Worm (Caenorhabditis elegans) whole organism, L1 larva: ENCODE data around the gene nhr-228.

Experiments
- C16A3.4 ChIP-seq: fragments of 150-350 bp; optimal IDR thresholded peaks from 2 replicates; lab custom pipeline; 2014; ENCODE audit warnings: missing biosample characterization, missing genetic modification characterization
- aha-1 ChIP-seq: fragments of 150-350 bp; optimal IDR thresholded peaks from 2 replicates; lab custom pipeline; 2014; ENCODE audit warnings: missing biosample characterization, missing genetic modification characterization
- alr-1 ChIP-seq: fragments of 200-800 bp; sonication (Bioruptor generic); optimal IDR thresholded peaks from 2 replicates; lab custom pipeline; 2018; ENCODE audit warnings: borderline replicate concordance, mild to moderate bottlenecking, missing genetic modification characterization, missing compliant biosample characterization
- ama-1 ChIP-seq: fragments of 150-350 bp; optimal IDR thresholded peaks from 2 replicates; lab custom pipeline; 2014
- ceh-63 ChIP-seq: fragments of 200-800 bp; sonication (Bioruptor generic); optimal IDR thresholded peaks from 2 replicates; lab custom pipeline; 2018; ENCODE audit warnings: mild to moderate bottlenecking, missing genetic modification characterization, missing compliant biosample characterization
- ceh-8 ChIP-seq: fragments of 200-800 bp; sonication (Bioruptor generic); optimal IDR thresholded peaks from 2 replicates; lab custom pipeline; 2018; ENCODE audit warnings: mild to moderate bottlenecking, missing genetic modification characterization, moderate library complexity, missing compliant biosample characterization
- ceh-88 ChIP-seq: fragments of 200-800 bp; sonication (Bioruptor generic); IDR thresholded peaks from 2 replicates; pipeline ENCODE4 v1.3.6; 2022; ENCODE audit warnings: missing genetic modification characterization, missing compliant biosample characterization
- ceh-90 ChIP-seq: sonication (generic microtip); optimal IDR thresholded peaks from 2 replicates; lab custom pipeline; 2016; ENCODE audit warnings: missing genetic modification characterization, missing compliant biosample characterization
- ces-1 ChIP-seq: fragments of 150-350 bp; optimal IDR thresholded peaks from 2 replicates; lab custom pipeline; 2014; ENCODE audit warnings: missing biosample characterization, missing genetic modification reagents, missing genetic modification characterization
- dpl-1 ChIP-seq, 3 experiments: fragments of 150-350 bp in 2 of 3; sonication (generic microtip) in 1 of 3; optimal IDR thresholded peaks; 2 replicates each; lab custom pipeline; 2014 to 2017; ENCODE audit warnings: missing biosample characterization in 3 of 3, missing genetic modification characterization in 3 of 3, missing genetic modification reagents in 3 of 3
- efl-1 ChIP-seq, 4 experiments: fragments of 150-350 bp; optimal IDR thresholded peaks in 3 of 4; peaks in 1 of 4; 1 replicate in 1 of 4; 2 replicates in 3 of 4; lab custom pipeline; 2014; ENCODE audit warnings: missing biosample characterization in 2 of 4, missing genetic modification characterization in 2 of 4, missing genetic modification reagents in 2 of 4
- elt-3 ChIP-seq, 6 experiments: fragments of 150-350 bp in 1 of 6; sonication (generic microtip); optimal IDR thresholded peaks; 2 replicates each; lab custom pipeline; 2017 to 2018; ENCODE audit warnings: missing biosample characterization in 6 of 6, missing genetic modification characterization in 6 of 6, inconsistent platforms in 1 of 6
- ets-5 ChIP-seq: fragments of 200-800 bp; sonication (Bioruptor generic); IDR thresholded peaks from 2 replicates; pipeline ENCODE4 v1.3.6; 2022; ENCODE audit warnings: missing genetic modification characterization, missing compliant biosample characterization
- fkh-10 ChIP-seq: sonication (generic microtip); optimal IDR thresholded peaks from 2 replicates; lab custom pipeline; 2017; ENCODE audit warnings: missing biosample characterization, missing genetic modification reagents, missing genetic modification characterization
- fkh-4 ChIP-seq: sonication (generic microtip); optimal IDR thresholded peaks from 2 replicates; lab custom pipeline; 2016; ENCODE audit warnings: missing compliant biosample characterization, missing genetic modification characterization, borderline replicate concordance
- fkh-8 ChIP-seq: sonication (generic microtip); optimal IDR thresholded peaks from 2 replicates; lab custom pipeline; 2016; ENCODE audit warnings: mild to moderate bottlenecking, missing genetic modification characterization, missing compliant biosample characterization
- hlh-4 ChIP-seq: sonication (generic microtip); optimal IDR thresholded peaks from 2 replicates; lab custom pipeline; 2016; ENCODE audit warnings: mild to moderate bottlenecking, missing genetic modification characterization, missing compliant biosample characterization
- hpl-2 ChIP-seq: fragments of 150-350 bp; optimal IDR thresholded peaks from 2 replicates; lab custom pipeline; 2014; ENCODE audit warnings: missing biosample characterization, missing genetic modification reagents, missing genetic modification characterization
- lin-35 ChIP-seq, 2 experiments: fragments of 150-350 bp; optimal IDR thresholded peaks; 2 replicates each; lab custom pipeline; 2014; ENCODE audit warnings: missing biosample characterization in 2 of 2, missing genetic modification characterization in 2 of 2, missing genetic modification reagents in 2 of 2
- mep-1 ChIP-seq: fragments of 150-350 bp; optimal IDR thresholded peaks from 2 replicates; lab custom pipeline; 2014; ENCODE audit warnings: missing biosample characterization, missing genetic modification characterization
- nhr-19 ChIP-seq: fragments of 200-800 bp; sonication (Bioruptor generic); conservative IDR thresholded peaks from 2 replicates; pipeline ENCODE4 v1.3.6; 2022; ENCODE audit warnings: missing genetic modification characterization, missing compliant biosample characterization
- nhr-28 ChIP-seq: fragments of 150-350 bp; optimal IDR thresholded peaks from 2 replicates; lab custom pipeline; 2014; ENCODE audit warnings: missing biosample characterization, missing genetic modification characterization
- nhr-77 ChIP-seq: fragments of 150-350 bp; optimal IDR thresholded peaks from 2 replicates; lab custom pipeline; 2014; ENCODE audit warnings: missing biosample characterization, missing genetic modification characterization
- skn-1 ChIP-seq: fragments of 150-350 bp; optimal IDR thresholded peaks from 2 replicates; lab custom pipeline; 2014; ENCODE audit warnings: missing biosample characterization, missing genetic modification characterization
- snpc-4 ChIP-seq: fragments of 150-350 bp; optimal IDR thresholded peaks from 2 replicates; lab custom pipeline; 2014; ENCODE audit warnings: missing biosample characterization, missing genetic modification characterization
- snu-23 ChIP-seq: sonication (generic microtip); optimal IDR thresholded peaks from 2 replicates; lab custom pipeline; 2016; ENCODE audit warnings: missing genetic modification characterization, missing compliant biosample characterization
- sptf-1 ChIP-seq: fragments of 150-350 bp; optimal IDR thresholded peaks from 2 replicates; lab custom pipeline; 2014; ENCODE audit warnings: missing biosample characterization, missing genetic modification characterization
- swsn-7 ChIP-seq: sonication (generic microtip); optimal IDR thresholded peaks from 2 replicates; lab custom pipeline; 2016; ENCODE audit warnings: missing genetic modification characterization, missing compliant biosample characterization
- tbx-2 ChIP-seq: sonication (generic microtip); optimal IDR thresholded peaks from 2 replicates; lab custom pipeline; 2016; ENCODE audit warnings: missing genetic modification characterization, missing compliant biosample characterization
- unc-130 ChIP-seq: fragments of 150-350 bp; optimal IDR thresholded peaks from 2 replicates; lab custom pipeline; 2017; ENCODE audit warnings: missing biosample characterization, missing genetic modification characterization, inconsistent platforms
- unc-30 ChIP-seq: sonication (generic microtip); optimal IDR thresholded peaks from 2 replicates; lab custom pipeline; 2017; ENCODE audit warnings: missing biosample characterization, missing genetic modification characterization
- unc-98 ChIP-seq: fragments of 200-800 bp; sonication (Bioruptor generic); IDR thresholded peaks from 2 replicates; pipeline ENCODE4 v1.3.6; 2022; ENCODE audit warnings: missing genetic modification characterization, missing compliant biosample characterization
- ztf-4 ChIP-seq: fragments of 150-350 bp; optimal IDR thresholded peaks from 2 replicates; lab custom pipeline; 2014; ENCODE audit warnings: missing biosample characterization, missing genetic modification characterization

Gene nhr-228

DNA sequence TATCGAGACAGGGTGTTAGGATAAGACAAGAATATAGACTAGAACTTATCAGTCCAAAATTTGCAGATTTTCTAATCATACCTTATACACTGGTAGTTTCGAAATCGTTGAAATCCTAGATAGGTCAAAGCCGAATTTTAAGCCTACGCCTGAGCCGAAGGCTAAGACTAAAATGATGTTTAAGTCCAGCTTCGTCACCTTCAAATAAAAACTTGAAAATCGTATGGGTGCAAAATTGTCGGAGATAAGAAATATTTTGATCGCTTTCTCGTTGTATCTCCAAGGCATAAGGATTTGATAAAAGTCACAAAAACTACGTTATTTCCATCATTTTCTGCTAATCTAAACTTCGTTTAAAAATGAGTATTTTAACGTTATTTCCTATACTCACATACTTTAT is 20.9 kb upstream of the nhr-228 start, which contains the start of gene F41B5.12:
Gene F41B5.12 (plus strand): TSS at position 301 of the 400 bp plus-strand sequence.
- TF ChIP-seq aha-1 (tag; lab: Kevin White, UChicago) (no peak), lin-35 (GFP tag; optimal IDR thresholded peaks at IDR 0.05; lab: Kevin White, UChicago) (no peak), mep-1 (tag; lab: Kevin White, UChicago) (no peak), elt-3 (tag; optimal IDR thresholded peaks at IDR 0.05; lab: Kevin White, UChicago) (no peak), sptf-1 (tag; lab: Kevin White, UChicago) (no peak), fkh-10 (no peak), unc-98 (no peak), ceh-8 (GFP tag; lab: Kevin White, UChicago) (no peak), snu-23 (no peak), unc-130 (tag; lab: Kevin White, UChicago) (no peak)

- TF ChIP-seq unc-130 (tag; lab: Kevin White, UChicago) (no peak), ceh-63 (no peak), skn-1 (peak; percentile 46), lin-35 (GFP tag; optimal IDR thresholded peaks at IDR 0.05; lab: Kevin White, UChicago) (peak in 1 of 2 experiments; percentile 19), fkh-8 (tag; lab: Kevin White, UChicago) (peak; percentile 10), efl-1 (optimal IDR thresholded peaks at IDR 0.05; lab: Kevin White, UChicago) (no peak), efl-1 (GFP tag; optimal IDR thresholded peaks at IDR 0.05 in 1 of 2; lab: Kevin White, UChicago) (peak in 1 of 2 experiments; percentile 37), alr-1 (tag; lab: Kevin White, UChicago) (no peak)
Observed at ce11 chrV:2264455-2264854, 17.1 kb upstream of the nhr-228 start, which contains the start of gene nhr-183. Gene nhr-183 (minus strand): TSS chrV:2264634.

ce11 chrV:2264925-2265324 is 16.6 kb upstream of the nhr-228 start:
- no peak for TF ChIP-seq efl-1 (optimal IDR thresholded peaks at IDR 0.05; lab: Kevin White, UChicago)
- TF ChIP-seq efl-1 (GFP tag; optimal IDR thresholded peaks at IDR 0.05 in 1 of 2; lab: Kevin White, UChicago), result peak in 1 of 2 experiments; percentile 88
- no peak for TF ChIP-seq swsn-7 (tag; lab: Kevin White, UChicago)

- TF ChIP-seq unc-98 (no peak), nhr-19 (GFP tag; lab: Robert Waterston, UW) (no peak), nhr-28 (tag; lab: Kevin White, UChicago) (no peak), hpl-2 (GFP tag; lab: Kevin White, UChicago) (no peak)
Observed at ce11 chrV:2266958-2267357, 14.6 kb upstream of the nhr-228 start, which contains the start of gene nhr-275. Gene nhr-275 (minus strand): TSS chrV:2267058.

DNA sequence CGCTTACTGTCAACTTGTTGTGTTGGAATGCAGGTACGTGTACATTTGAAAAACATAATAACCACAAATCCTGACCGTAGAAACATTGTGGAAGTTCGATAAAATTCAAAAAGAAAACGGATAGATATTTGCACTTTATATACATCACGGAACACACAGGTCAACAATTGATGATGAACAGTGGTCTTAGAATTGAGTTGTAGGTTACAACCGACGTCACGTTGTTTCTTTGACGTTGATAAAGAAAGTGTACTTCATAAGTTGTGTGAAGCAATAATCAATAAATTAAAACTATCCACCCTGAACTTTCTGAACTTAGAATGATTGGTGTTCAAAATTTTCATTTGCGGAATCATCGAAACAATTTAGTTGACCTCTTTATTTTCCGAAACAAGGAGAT is 9.8 kb upstream of the nhr-228 start, which contains the start of gene Y5H2A.1:
Gene Y5H2A.1 (minus strand): TSS at position 101 of the 400 bp plus-strand sequence.
- TF ChIP-seq ama-1 (lab: Kevin White, UChicago) (no peak), nhr-77 (tag; lab: Kevin White, UChicago) (no peak), hlh-4 (tag; lab: Kevin White, UChicago) (no peak), ceh-90 (tag; lab: Kevin White, UChicago) (no peak), C16A3.4 (no peak), unc-98 (no peak), ceh-88 (GFP tag; lab: Robert Waterston, UW) (no peak), ztf-4 (tag; lab: Kevin White, UChicago) (no peak), snpc-4 (tag; lab: Kevin White, UChicago) (no peak), skn-1 (no peak), swsn-7 (tag; lab: Kevin White, UChicago) (no peak)
- TF ChIP-seq, all 84 proteins: peak for 0

DNA sequence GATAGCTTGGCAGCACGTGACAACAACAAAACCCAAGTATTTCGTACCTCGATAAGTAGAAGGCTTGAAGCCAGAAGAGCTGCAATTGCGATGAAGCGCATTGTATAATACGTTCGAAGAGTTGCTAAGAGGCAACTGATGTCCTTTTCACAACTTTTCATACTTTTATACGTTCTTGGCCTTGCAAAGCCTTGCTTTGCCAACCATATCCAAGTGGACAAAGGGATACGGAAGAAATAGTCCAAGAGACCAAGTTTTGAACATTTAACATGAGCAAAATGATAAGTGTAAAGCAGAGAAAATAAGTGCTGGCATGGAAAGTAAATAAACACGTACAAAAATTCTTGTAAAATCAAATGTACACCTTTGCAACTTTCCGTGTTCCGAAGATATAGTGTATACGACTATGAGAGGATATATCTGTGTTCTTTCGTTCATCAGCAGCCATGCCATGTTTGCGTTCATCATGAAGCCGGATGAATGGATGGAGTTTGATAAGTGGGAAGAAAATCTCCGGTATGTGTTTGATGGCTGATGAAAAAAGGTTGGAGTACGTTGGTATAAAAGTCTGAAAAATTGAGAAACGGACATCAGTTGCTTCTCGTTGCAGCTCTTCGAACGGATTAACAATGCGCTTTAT is 7.2 kb upstream of the nhr-228 start, which contains the start of the genes Y5H2A.4 and abu-4:
Gene Y5H2A.4 (minus strand): TSS at position 101 of the 640 bp plus-strand sequence.
Gene abu-4 (plus strand): TSS at position 590 of the 640 bp plus-strand sequence.
- TF ChIP-seq ceh-63 (no peak), tbx-2 (tag; lab: Kevin White, UChicago) (no peak), ets-5 (GFP tag; lab: Robert Waterston, UW) (no peak), dpl-1 (GFP tag; optimal IDR thresholded peaks at IDR 0.05; lab: Kevin White, UChicago) (no peak), alr-1 (tag; lab: Kevin White, UChicago) (no peak), unc-30 (no peak), aha-1 (tag; lab: Kevin White, UChicago) (no peak), ces-1 (GFP tag; lab: Kevin White, UChicago) (no peak), fkh-4 (no peak)
